Worm (Caenorhabditis elegans): ENCODE results near the gene F18C5.5.

Gene F18C5.5

DNA sequence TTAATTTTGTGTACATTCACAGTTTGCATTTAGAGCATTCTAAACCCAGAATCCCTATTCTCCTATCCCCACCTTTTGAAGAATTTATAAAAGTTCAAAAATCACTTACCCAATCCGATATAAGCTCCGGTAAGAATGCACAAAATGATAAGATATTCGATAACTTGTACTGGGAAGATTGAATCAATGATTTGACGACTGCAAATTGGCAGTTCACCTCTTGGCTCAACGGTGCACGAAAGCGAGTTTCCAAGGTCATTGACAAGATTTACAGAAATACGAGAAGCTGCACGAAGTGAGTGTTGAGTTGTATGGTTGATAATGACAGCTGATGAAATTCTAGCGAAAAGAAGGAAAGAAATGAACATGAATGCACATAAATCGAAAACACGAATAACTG, 6.2 kb downstream of the F18C5.5 start:
- TF ChIP-seq dao-5 (tag; optimal IDR thresholded peaks at IDR 0.05) (no peak), him-1 (tag; optimal IDR thresholded peaks at IDR 0.05) (no peak)

DNA sequence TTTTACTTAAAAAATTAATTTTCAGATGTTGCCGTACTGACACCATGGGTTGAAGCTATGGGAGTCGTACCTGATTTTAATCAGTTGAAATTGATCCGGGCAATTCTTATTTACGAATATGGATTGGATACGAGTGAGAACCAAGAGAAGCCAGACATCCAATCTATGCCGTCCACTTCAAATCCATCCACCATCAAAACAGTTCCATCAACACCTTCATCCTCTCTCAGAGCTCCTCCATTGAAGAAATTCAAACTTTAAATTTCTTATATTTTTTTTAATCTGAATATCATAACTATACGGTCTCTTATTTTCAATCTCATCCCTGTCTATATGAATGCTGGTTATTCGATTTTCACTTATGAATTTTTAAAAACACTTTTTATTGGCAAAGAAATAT, 7.6 kb downstream of the F18C5.5 start:
- TF ChIP-seq dao-5 (tag; optimal IDR thresholded peaks at IDR 0.05) (no peak), W03F9.2 (tag; optimal IDR thresholded peaks at IDR 0.05) (no peak), him-1 (tag; optimal IDR thresholded peaks at IDR 0.05) (no peak)

DNA sequence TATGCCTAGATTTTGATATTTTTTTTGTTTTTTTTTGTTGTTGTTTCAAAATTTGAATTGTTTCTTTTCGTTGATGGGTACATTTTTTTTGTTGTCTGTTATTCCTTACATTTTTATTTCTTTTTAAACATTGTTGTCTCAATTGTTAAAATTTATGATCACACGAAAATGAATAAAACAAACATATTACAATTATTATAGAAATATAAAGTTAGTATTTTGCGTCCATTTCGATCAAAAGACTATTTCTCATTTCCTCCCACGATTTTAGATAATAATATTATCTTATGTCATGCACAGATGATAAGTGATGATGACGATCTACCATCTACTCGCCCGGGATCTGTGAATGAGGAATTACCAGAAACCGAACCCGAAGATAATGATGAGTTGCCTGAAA, 11.9 kb downstream of the F18C5.5 start, which contains the start of gene wrn-1:
Gene wrn-1, plus strand, starts transcription at position 301 of the 400 bp plus-strand sequence.
- TF ChIP-seq W03F9.2 (tag; optimal IDR thresholded peaks at IDR 0.05), result no peak

DNA sequence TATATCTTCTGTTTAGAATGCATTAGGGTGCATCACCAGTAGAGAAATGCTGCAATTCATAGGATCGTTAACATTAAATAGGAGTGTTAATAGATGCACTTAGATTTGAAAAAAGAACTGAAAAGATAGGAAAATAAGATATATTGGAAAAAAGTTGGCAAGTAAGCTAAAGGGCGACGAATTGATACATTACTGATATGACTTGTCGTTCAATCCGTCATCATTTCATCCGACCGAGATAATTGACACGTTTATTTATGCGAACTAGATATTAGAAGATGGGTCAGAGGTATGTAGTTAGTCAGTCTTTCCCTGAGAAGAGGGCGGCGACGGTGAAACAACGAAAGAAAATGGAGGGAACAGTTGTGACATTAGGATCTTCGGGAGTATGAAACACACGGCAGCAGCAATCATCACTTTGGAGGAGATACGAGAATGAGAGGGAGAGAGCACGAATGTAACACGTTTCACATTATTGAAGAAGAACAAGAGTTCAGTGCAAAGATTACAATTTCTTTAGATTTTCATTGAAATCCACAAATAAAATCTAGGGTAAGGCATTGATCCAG, 21.6 kb downstream of the F18C5.5 start, which contains the start of gene lron-15:
Gene lron-15, minus strand, starts transcription at position 51 of the 569 bp plus-strand sequence.
- TF ChIP-seq dao-5 (tag; optimal IDR thresholded peaks at IDR 0.05) (no peak), him-1 (tag; optimal IDR thresholded peaks at IDR 0.05) (no peak), W03F9.2 (tag; optimal IDR thresholded peaks at IDR 0.05) (no peak)

DNA sequence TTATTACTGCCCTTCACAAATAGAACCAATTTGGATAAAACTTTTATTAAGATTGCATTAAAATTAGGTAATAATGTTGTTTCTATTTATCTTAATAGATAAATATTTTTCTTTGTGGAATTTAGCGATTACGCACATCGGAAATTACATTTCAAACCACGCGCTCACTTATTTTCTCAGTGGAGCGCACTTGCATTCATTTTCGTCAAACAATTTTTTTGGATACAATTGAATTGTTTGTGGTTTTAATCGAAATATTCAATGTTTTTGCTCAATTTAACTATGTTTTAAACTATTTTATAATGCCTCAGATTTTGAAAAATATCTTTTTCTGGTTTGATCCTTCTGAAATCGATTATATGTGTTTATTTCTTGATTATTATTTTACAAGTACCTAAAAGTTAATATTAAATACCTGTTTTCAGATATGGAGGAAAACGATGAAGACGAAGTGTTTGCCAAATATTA, 30.5 kb downstream of the F18C5.5 start, which contains the start of gene utp-20:
Gene utp-20, plus strand, starts transcription at position 418 of the 468 bp plus-strand sequence.
- TF ChIP-seq him-1 (tag; optimal IDR thresholded peaks at IDR 0.05) (no peak), W03F9.2 (tag; optimal IDR thresholded peaks at IDR 0.05) (peak; percentile 62), dao-5 (tag; optimal IDR thresholded peaks at IDR 0.05) (no peak)

DNA sequence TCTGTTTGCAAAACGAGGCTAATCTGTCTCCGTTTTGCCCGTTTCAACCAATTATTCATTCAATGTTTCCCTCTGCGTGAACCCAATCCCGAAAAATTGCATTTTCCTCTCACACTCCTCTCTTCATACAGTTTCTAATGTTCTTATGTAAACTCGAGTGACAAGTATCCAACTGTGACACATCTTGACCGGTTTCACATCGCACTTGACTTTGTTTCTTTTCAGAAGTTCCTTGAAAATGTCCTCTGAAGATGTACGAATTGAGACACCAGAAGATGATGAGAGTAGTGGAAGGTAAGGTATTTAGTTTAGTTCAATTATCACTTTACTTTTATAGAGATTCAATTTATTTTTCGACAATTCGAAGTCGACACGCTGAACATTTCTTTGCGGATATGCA, 34.6 kb downstream of the F18C5.5 start, which contains the start of gene abcx-1:
Gene abcx-1, plus strand, starts transcription at position 224 of the 400 bp plus-strand sequence.
- TF ChIP-seq dao-5 (tag; optimal IDR thresholded peaks at IDR 0.05), result no peak
- TF ChIP-seq W03F9.2 (tag; optimal IDR thresholded peaks at IDR 0.05), result no peak
- TF ChIP-seq him-1 (tag; optimal IDR thresholded peaks at IDR 0.05), result no peak

DNA sequence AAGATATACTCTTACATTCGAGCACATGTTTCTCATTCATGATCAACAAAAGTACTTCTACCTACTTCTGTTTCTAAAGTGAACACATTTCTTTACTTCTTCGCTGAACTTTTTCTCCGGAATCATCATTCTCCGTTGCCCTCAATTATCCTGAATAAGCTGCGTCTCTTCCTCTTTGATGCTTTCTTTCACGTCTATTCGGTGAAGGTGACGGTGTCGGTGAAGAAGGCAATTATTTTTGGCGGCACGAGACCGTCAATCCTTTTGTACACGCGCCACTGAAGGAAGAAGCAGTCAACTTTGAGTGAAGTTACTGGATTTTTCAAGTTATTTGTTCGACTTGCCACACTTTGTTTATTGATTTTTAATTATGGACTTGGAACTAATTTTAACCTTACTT, 35.0 kb downstream of the F18C5.5 start, which contains the start of gene abch-1:
Gene abch-1, minus strand, starts transcription at position 101 of the 400 bp plus-strand sequence.
- no peak for TF ChIP-seq dao-5 (tag; optimal IDR thresholded peaks at IDR 0.05)
- TF ChIP-seq W03F9.2 (tag; optimal IDR thresholded peaks at IDR 0.05), result no peak
- TF ChIP-seq him-1 (tag; optimal IDR thresholded peaks at IDR 0.05), result no peak

DNA sequence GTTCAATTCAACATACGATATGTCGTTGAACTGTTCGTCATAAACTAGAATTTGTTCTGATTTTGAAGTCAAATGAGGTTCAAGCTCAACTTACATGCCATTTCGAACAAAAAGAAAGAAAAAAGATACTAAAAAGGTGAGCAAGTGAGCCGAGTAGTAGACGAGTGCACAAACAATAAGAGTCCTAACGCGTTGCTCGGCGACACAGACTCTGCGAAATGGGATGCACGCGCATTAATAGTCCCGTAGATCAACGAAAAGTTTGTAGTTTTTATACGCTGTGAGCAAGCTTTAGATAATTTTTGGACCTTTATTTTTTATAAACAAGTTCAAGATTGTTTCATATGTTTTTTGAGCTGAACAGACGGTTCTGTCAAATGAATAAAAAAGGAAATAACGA, 37.9 kb downstream of the F18C5.5 start, which contains the start of gene C56E6.4:
Gene C56E6.4, minus strand, starts transcription at position 101 of the 400 bp plus-strand sequence.
- TF ChIP-seq dao-5 (tag; optimal IDR thresholded peaks at IDR 0.05) (no peak), him-1 (tag; optimal IDR thresholded peaks at IDR 0.05) (no peak)

DNA sequence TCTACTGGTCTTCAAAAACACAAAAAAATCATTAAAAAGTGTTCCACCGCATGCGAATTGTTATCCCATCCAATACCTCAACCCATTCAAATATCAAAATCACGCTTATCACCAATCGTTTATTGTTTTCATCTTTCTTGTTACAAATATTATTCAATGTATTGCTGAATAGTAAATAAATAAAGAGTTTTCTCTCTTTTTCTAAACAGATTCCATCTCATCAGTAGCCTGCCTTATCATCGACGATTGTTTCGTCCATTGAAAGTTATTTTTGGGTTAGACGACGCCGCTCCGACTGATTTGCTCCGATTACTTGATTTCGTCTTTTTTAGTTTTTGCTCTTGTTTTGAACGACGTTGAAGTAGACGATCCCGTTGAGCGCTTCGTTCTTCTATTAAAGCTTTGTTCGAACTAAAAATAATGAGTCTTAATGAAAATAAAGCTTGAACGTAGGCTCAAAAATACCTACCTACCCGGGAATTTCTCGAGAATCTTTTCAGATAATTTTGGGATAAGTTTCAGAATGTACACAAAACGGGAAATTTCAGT, 40.3 kb downstream of the F18C5.5 start:
- TF ChIP-seq dao-5 (tag; optimal IDR thresholded peaks at IDR 0.05) (no peak), him-1 (tag; optimal IDR thresholded peaks at IDR 0.05) (no peak), W03F9.2 (tag; optimal IDR thresholded peaks at IDR 0.05) (no peak)

DNA sequence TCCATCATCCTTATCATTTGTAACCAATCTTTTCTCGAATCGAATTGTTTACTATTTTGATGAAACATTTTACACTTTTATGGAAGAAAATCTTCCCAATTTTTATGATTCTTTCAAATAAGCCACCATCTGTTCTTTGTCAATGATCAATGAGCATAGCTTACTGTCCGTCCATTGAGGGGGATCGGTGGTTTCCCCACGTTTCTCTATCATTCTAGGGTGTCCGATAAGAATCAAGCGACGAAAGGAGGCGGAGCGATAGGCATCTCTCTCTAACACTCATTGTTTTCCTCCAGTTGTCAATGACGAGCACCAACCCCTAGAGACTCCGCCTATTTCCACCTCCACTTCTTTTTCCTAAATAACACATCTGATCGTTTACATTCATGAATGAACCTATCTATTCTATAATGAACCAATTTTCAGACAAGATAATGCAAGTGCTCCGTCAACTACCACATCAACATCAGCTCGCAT, 42.0 kb downstream of the F18C5.5 start, which contains the start of gene C56E6.2:
Gene C56E6.2, plus strand, starts transcription at position 427 of the 477 bp plus-strand sequence.
- TF ChIP-seq him-1 (tag; optimal IDR thresholded peaks at IDR 0.05) (no peak), dao-5 (tag; optimal IDR thresholded peaks at IDR 0.05) (no peak), W03F9.2 (tag; optimal IDR thresholded peaks at IDR 0.05) (no peak)

DNA sequence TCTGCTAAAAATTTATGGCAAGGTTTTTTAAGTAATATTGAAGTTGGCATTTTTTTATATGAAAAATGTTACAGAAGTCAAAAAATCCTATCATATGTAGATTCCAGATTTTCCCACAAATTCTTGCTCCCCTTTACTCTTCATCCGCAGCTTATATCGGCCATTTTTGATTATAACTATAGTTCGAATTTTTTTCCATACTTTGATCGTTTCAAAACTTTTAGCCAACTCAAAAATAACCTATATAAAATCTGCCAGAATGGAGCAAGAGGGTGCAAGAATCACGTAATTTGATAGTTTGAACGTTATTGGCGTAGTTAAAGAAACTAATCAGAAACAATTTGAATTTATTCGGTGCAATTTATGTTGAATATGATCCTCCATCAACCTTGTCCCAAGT, 42.6 kb downstream of the F18C5.5 start:
- no peak for TF ChIP-seq dao-5 (tag; optimal IDR thresholded peaks at IDR 0.05)
- no peak for TF ChIP-seq him-1 (tag; optimal IDR thresholded peaks at IDR 0.05)
- no peak for TF ChIP-seq W03F9.2 (tag; optimal IDR thresholded peaks at IDR 0.05)

DNA sequence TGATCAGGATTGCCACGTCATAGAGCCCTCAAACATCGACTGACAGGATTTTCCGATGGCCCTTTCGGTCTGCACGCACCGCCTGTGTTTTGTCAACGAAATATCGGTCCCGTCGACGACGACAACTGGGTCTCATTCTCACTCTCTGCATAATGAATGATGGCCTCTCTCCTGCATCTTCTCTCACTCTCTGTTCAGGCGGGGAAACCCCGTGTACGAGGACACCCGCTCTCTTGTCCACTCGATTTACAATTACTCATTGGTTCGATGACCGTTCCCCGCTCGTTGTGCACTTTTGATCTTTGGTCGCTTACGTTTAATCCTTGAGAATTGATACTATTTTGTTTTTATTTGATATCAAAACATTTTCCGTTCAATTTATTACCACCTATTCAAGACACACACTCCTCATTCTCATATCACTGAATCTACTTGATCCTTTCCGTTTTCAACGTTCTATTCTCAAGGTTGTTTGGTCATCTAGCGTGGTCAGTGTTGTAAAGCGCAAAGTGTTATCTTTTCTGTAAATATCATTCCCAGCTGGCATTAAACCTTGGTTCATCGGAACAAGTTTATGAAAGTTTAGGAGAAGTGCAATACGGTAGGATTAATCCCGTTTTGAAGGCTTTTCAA, 43.8 kb downstream of the F18C5.5 start:
- TF ChIP-seq W03F9.2 (tag; optimal IDR thresholded peaks at IDR 0.05), result no peak
- no peak for TF ChIP-seq him-1 (tag; optimal IDR thresholded peaks at IDR 0.05)
- no peak for TF ChIP-seq dao-5 (tag; optimal IDR thresholded peaks at IDR 0.05)

DNA sequence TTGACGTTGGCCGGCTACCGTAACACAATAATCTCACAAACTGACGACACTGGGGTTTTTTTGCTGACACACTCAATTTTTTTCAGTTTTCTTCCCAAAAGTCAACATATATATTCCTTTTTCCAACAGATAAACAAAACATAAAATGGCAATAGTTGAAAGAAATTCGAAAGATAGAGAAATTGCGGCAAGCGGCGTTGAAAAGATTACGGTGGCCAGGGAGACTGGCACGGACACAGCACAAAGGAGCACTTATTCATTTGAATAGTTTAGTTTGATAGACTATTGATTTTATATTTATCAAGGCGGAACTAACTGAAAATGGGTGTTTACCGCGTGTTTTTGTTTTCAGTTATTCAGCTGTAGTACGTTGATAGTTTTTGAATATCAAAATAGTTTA, 45.2 kb downstream of the F18C5.5 start, which contains the start of gene toe-2:
Gene toe-2, minus strand, starts transcription at position 70 of the 400 bp plus-strand sequence.
- TF ChIP-seq dao-5 (tag; optimal IDR thresholded peaks at IDR 0.05) (no peak), him-1 (tag; optimal IDR thresholded peaks at IDR 0.05) (no peak), W03F9.2 (tag; optimal IDR thresholded peaks at IDR 0.05) (no peak)

DNA sequence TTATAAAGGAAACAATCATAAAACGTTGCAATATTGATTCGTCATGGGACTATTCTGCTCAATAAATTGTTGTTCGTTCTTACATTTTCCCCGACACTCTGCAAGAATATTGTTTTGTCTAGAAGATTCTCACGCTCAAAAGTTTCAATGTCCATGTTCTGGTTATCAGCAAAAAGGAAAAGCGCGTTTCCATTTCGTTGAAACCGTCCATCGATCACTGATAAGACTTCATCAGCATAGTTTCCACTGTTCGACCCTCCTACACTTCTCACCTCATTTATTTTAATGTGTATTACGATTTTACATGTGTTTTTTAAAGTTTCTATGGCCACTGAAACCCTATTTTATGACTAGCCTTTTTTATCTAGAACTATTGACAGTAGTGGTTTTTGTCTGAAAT, 46.4 kb downstream of the F18C5.5 start:
- TF ChIP-seq dao-5 (tag; optimal IDR thresholded peaks at IDR 0.05) (no peak), W03F9.2 (tag; optimal IDR thresholded peaks at IDR 0.05) (no peak), him-1 (tag; optimal IDR thresholded peaks at IDR 0.05) (no peak)

Data from whole organism, L4/young adult.